Worm (Caenorhabditis elegans) whole organism, L4 larva: ENCODE data around the gene C02H6.3.

ENCODE experiments used
- ceh-32 ChIP-seq: sonication (generic microtip); optimal IDR thresholded peaks from 2 replicates; lab custom pipeline; 2016; ENCODE audit warnings: mild to moderate bottlenecking, missing genetic modification characterization, missing compliant biosample characterization; ENCODE audit not compliant: poor library complexity
- ces-1 ChIP-seq: fragments of 150-350 bp; sonication (generic microtip); optimal IDR thresholded peaks from 4 replicates; lab custom pipeline; 2014; ENCODE audit warnings: missing biosample characterization, missing genetic modification reagents, missing genetic modification characterization
- dpl-1 ChIP-seq: fragments of 150-350 bp; optimal IDR thresholded peaks from 2 replicates; lab custom pipeline; 2014; ENCODE audit warnings: missing biosample characterization, missing genetic modification reagents, missing genetic modification characterization
- egl-43 ChIP-seq: fragments of 200-800 bp; sonication (Bioruptor generic); IDR thresholded peaks from 2 replicates; pipeline ENCODE4 v1.3.6; 2022; ENCODE audit warnings: missing genetic modification reagents, missing genetic modification characterization, missing compliant biosample characterization
- lin-15B ChIP-seq: fragments of 150-350 bp; sonication (generic microtip); optimal IDR thresholded peaks from 3 replicates; lab custom pipeline; 2014; ENCODE audit warnings: missing biosample characterization, missing genetic modification characterization
- nhr-28 ChIP-seq: fragments of 150-350 bp; optimal IDR thresholded peaks from 2 replicates; lab custom pipeline; 2014; ENCODE audit warnings: missing biosample characterization, missing genetic modification characterization
- nhr-76 ChIP-seq: fragments of 150-350 bp; optimal IDR thresholded peaks from 2 replicates; lab custom pipeline; 2014; ENCODE audit warnings: missing biosample characterization, missing genetic modification characterization
- nhr-77 ChIP-seq: fragments of 150-350 bp; optimal IDR thresholded peaks from 2 replicates; lab custom pipeline; 2014; ENCODE audit warnings: missing biosample characterization, missing genetic modification characterization
- pqm-1 ChIP-seq: sonication (generic microtip); optimal IDR thresholded peaks from 2 replicates; lab custom pipeline; 2017; ENCODE audit warnings: missing biosample characterization, missing genetic modification characterization
- unc-39 ChIP-seq: sonication (generic microtip); optimal IDR thresholded peaks from 2 replicates; lab custom pipeline; 2017; ENCODE audit warnings: missing biosample characterization, missing genetic modification characterization
- unc-62 ChIP-seq, 3 experiments: fragments of 150-350 bp in 1 of 3; sonication (generic microtip); optimal IDR thresholded peaks in 2 of 3; peaks in 1 of 3; 1 replicate in 1 of 3; 2 replicates in 2 of 3; lab custom pipeline; 2014 to 2017; ENCODE audit warnings: missing biosample characterization in 3 of 3, missing genetic modification characterization in 3 of 3, missing genetic modification reagents in 3 of 3, missing genotype in 1 of 3

ce11 chrV:7379384-7379783 is 8.3 kb downstream of the C02H6.3 start, which contains the start of gene srsx-24:
- TF ChIP-seq egl-43 (GFP tag; lab: Robert Waterston, UW) (no peak), lin-15B (tag; lab: Kevin White, UChicago) (no peak), nhr-28 (tag; lab: Kevin White, UChicago) (no peak), ces-1 (no peak), unc-62 (GFP tag; optimal IDR thresholded peaks at IDR 0.05 in 1 of 2; lab: Kevin White, UChicago) (no peak), unc-62 (tag; optimal IDR thresholded peaks at IDR 0.05; lab: Kevin White, UChicago) (no peak), pqm-1 (tag; lab: Kevin White, UChicago) (no peak), ceh-32 (tag; lab: Kevin White, UChicago) (no peak), unc-39 (tag; lab: Kevin White, UChicago) (no peak), dpl-1 (GFP tag; lab: Kevin White, UChicago) (no peak), nhr-77 (tag; lab: Kevin White, UChicago) (no peak), nhr-76 (tag; lab: Kevin White, UChicago) (no peak)
